Worm (Caenorhabditis elegans): ENCODE data around the gene ets-7.

DNA sequence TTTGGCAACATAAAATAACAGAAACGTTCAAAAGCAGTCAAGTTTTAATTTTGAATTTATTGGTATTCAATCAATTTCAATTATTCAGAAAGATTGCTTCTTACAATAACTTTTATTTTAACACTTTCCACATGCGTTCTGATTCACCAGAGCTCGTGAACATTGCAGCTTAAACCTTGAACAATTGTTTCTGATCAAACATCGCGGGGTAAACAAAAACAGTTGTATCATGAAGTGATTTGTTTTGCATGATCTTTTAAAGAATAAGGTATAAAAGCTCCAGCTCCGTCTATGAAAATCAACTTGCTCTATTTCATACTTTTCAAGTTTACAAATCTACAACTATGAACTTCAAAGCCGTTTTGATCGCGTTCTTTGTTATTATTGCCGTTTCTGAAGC lies 35.2 kb downstream of the ets-7 start, which contains the start of gene C54F6.6:
- TF ChIP-seq nhr-12 (tag; optimal IDR thresholded peaks at IDR 0.05), result no peak
- TF ChIP-seq ztf-4 (tag; optimal IDR thresholded peaks at IDR 0.05), result no peak
- no peak for TF ChIP-seq unc-62 (GFP tag; optimal IDR thresholded peaks at IDR 0.05)
- no peak for TF ChIP-seq unc-55 (GFP tag; optimal IDR thresholded peaks at IDR 0.05)
- TF ChIP-seq lin-13 (GFP tag; optimal IDR thresholded peaks at IDR 0.05), result no peak
- no peak for TF ChIP-seq lin-11 (tag; optimal IDR thresholded peaks at IDR 0.05)
- TF ChIP-seq nhr-237 (tag; optimal IDR thresholded peaks at IDR 0.05), result no peak
- no peak for TF ChIP-seq nhr-77 (tag; optimal IDR thresholded peaks at IDR 0.05)
- no peak for TF ChIP-seq ztf-11 (tag; optimal IDR thresholded peaks at IDR 0.05)
- TF ChIP-seq elt-3 (tag; optimal IDR thresholded peaks at IDR 0.05), result no peak
- TF ChIP-seq ceh-82 (tag; optimal IDR thresholded peaks at IDR 0.05), result no peak
- no peak for TF ChIP-seq mbf-1 (tag; optimal IDR thresholded peaks at IDR 0.05)
- no peak for TF ChIP-seq gmeb-1 (tag; optimal IDR thresholded peaks at IDR 0.05)
- no peak for TF ChIP-seq snpc-4 (tag; optimal IDR thresholded peaks at IDR 0.05)
